Fruit fly (Drosophila melanogaster) whole organism, pupa: ENCODE results near the gene by.
A peak's percentile ranks its signal among the peaks of the same experiment; 100 is the strongest.

Experiments
- CG10348 ChIP-seq: fragments of 200-800 bp; sonication (Bioruptor generic); IDR thresholded peaks from 2 replicates; pipeline ENCODE4 v1.3.6; 2022; ENCODE audit warnings: missing biosample characterization, missing genetic modification characterization
- CG12605 ChIP-seq: fragments of 200-800 bp; sonication (Bioruptor generic); IDR thresholded peaks from 2 replicates; pipeline ENCODE4 v1.3.6; 2022; ENCODE audit warnings: missing biosample characterization, missing genetic modification characterization
- CG13204 ChIP-seq: fragments of 200-800 bp; sonication (Bioruptor generic); optimal IDR thresholded peaks from 2 replicates; lab custom pipeline; 2018; ENCODE audit warnings: missing biosample characterization, mild to moderate bottlenecking, missing genetic modification characterization, moderate library complexity
- CG14655 ChIP-seq: fragments of 200-800 bp; sonication (Bioruptor generic); optimal IDR thresholded peaks from 3 replicates; lab custom pipeline; 2017; ENCODE audit warnings: mild to moderate bottlenecking, missing biosample characterization, missing genetic modification reagents, missing genetic modification characterization
- CG15710 ChIP-seq: fragments of 200-800 bp; sonication (Bioruptor generic); optimal IDR thresholded peaks from 2 replicates; lab custom pipeline; 2018; ENCODE audit warnings: missing biosample characterization, mild to moderate bottlenecking, missing genetic modification characterization, moderate library complexity
- CG17806 ChIP-seq: fragments of 200-800 bp; sonication (Bioruptor generic); optimal IDR thresholded peaks from 2 replicates; lab custom pipeline; 2018; ENCODE audit warnings: missing biosample characterization, mild to moderate bottlenecking, missing genetic modification characterization, moderate library complexity
- CG32121 ChIP-seq: fragments of 200-800 bp; sonication (Bioruptor generic); IDR thresholded peaks from 2 replicates; pipeline ENCODE4 v1.3.6; 2022; ENCODE audit warnings: missing biosample characterization, missing genetic modification characterization
- CG34367 ChIP-seq: fragments of 200-800 bp; sonication (Bioruptor generic); optimal IDR thresholded peaks from 2 replicates; lab custom pipeline; 2018; ENCODE audit warnings: missing biosample characterization, mild to moderate bottlenecking, missing genetic modification characterization
- CG4496 ChIP-seq: fragments of 200-800 bp; sonication (Bioruptor generic); IDR thresholded peaks from 3 replicates; pipeline ENCODE4 v1.3.6; 2022; ENCODE audit warnings: missing biosample characterization, missing genetic modification characterization
- CG8159 ChIP-seq: fragments of 200-800 bp; sonication (Bioruptor generic); optimal IDR thresholded peaks from 3 replicates; lab custom pipeline; 2018; ENCODE audit warnings: missing biosample characterization, mild to moderate bottlenecking, missing genetic modification characterization, moderate library complexity
- CG8301 ChIP-seq: fragments of 200-800 bp; sonication (Bioruptor generic); optimal IDR thresholded peaks from 2 replicates; lab custom pipeline; 2018; ENCODE audit warnings: missing biosample characterization, mild to moderate bottlenecking, missing genetic modification characterization
- CG9948 ChIP-seq: fragments of 200-800 bp; sonication (Bioruptor generic); optimal IDR thresholded peaks from 2 replicates; lab custom pipeline; 2018; ENCODE audit warnings: missing biosample characterization, mild to moderate bottlenecking, missing genetic modification characterization, moderate library complexity
- D1 ChIP-seq: fragments of 200-800 bp; sonication (Bioruptor generic); optimal IDR thresholded peaks from 2 replicates; lab custom pipeline; 2018; ENCODE audit warnings: missing biosample characterization, mild to moderate bottlenecking, missing genetic modification characterization, moderate library complexity
- EcR ChIP-seq: fragments of 200-800 bp; sonication (Bioruptor generic); optimal IDR thresholded peaks from 3 replicates; lab custom pipeline; 2019; ENCODE audit warnings: missing biosample characterization, missing genetic modification characterization, mild to moderate bottlenecking, moderate library complexity, missing genetic modification reagents
- Ets98B ChIP-seq: fragments of 200-800 bp; sonication (Bioruptor generic); IDR thresholded peaks from 2 replicates; pipeline ENCODE4 v1.3.6; 2022; ENCODE audit warnings: missing biosample characterization, missing genetic modification characterization
- Pif1A ChIP-seq: fragments of 200-800 bp; sonication (Bioruptor generic); optimal IDR thresholded peaks from 3 replicates; lab custom pipeline; 2016; ENCODE audit warnings: missing biosample characterization, missing genetic modification characterization
- Pif1B ChIP-seq: fragments of 200-800 bp; sonication (Bioruptor generic); optimal IDR thresholded peaks from 3 replicates; lab custom pipeline; 2016; ENCODE audit warnings: missing biosample characterization, missing genetic modification characterization
- Snoo ChIP-seq: fragments of 200-800 bp; sonication (Bioruptor generic); optimal IDR thresholded peaks from 3 replicates; lab custom pipeline; 2017; ENCODE audit warnings: missing biosample characterization, mild to moderate bottlenecking, missing genetic modification characterization, inconsistent platforms
- fd96Ca ChIP-seq: fragments of 200-800 bp; sonication (Bioruptor generic); IDR thresholded peaks from 3 replicates; pipeline ENCODE4 v1.3.6; 2022; ENCODE audit warnings: missing biosample characterization, missing genetic modification characterization
- gl ChIP-seq: fragments of 200-800 bp; sonication (Bioruptor generic); optimal IDR thresholded peaks from 2 replicates; lab custom pipeline; 2018; ENCODE audit warnings: missing biosample characterization, mild to moderate bottlenecking, missing genetic modification characterization
- rn ChIP-seq: fragments of 200-800 bp; sonication (Bioruptor generic); IDR thresholded peaks from 2 replicates; pipeline ENCODE4 v1.3.6; 2022; ENCODE audit warnings: missing biosample characterization, missing genetic modification characterization

by gene

DNA sequence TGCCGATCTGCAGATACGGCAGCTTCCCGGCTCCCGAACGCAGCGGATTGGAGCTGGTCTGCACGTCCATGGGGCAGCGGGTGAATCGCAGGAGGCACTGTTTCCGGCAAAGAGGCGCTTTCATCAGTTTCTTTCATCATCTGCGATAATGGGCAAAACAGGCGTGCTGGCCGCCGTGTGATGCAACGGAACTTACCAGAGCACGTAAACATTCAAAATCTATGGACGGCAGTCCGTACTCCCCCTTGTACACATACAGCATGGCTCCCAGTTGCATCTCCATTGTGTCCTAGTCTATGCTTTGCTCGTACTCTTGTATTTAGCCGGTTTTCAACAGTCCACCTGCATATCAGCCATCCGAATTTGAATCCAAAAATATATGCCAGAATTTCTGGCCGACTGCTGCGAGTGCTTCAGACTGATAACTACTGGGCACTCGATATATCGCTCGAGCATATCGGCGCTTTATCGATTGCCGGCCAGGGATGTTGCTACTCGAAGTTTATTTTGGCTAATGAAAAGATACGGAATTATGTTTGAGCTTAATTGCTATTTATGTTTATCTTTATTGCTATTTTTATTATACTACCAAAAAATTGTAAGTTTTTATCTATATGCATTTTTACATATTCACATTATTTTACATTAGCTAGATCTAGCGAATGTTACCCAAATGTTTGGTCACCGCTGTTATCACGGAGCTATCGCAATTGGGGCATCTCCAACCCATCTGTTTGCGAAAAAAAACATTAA lies 30.6 kb upstream of the by start, which contains the start of the genes CG9393 and Vps45:
Gene CG9393 (minus strand): TSS at position 434 of the 753 bp plus-strand sequence.
Gene Vps45 (plus strand): TSS at position 685 of the 753 bp plus-strand sequence.
- no peak for TF ChIP-seq CG13204 (GFP tag; lab: Kevin White, UChicago)
- TF ChIP-seq EcR (GFP tag; lab: Kevin White, UChicago): no peak
- TF ChIP-seq CG12605 (GFP tag; lab: Robert Waterston, UW): no peak
- peak; percentile 32; the same call in 1 of the 2 replicates for TF ChIP-seq CG32121
- peak; percentile 31 for TF ChIP-seq CG17806 (tag; lab: Kevin White, UChicago)
- TF ChIP-seq Pif1A (GFP tag; lab: Kevin White, UChicago): no peak
- 0 out of 3 replicates have a peak, but pooled peaks have one; percentile 42 for TF ChIP-seq CG4496 (GFP tag; lab: Robert Waterston, UW)
- peak; percentile 26 for TF ChIP-seq CG9948 (tag; lab: Kevin White, UChicago)
- no peak for TF ChIP-seq Pif1B
- TF ChIP-seq CG15710 (tag; lab: Kevin White, UChicago): peak; percentile 38

DNA sequence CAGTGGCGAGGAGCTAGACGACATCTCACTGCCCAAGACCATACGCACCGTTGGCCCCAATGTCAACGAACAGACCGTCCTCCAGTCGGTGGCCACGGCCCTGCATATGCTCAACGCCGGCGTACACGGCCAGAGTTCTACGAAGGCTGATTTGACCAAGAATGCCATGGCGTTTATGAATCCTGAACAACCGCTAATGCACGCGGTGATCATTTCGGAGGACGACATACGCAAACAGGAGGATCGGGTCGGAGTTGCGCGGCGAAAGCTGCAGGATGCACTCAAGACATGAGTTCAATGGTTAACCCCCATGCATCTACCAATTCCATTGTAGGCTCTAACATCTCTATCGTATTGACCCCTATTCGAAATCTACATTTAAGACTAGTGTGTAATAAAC lies 28.3 kb upstream of the by start:
- TF ChIP-seq CG15710 (tag; lab: Kevin White, UChicago): no peak
- TF ChIP-seq CG17806 (tag; lab: Kevin White, UChicago): no peak
- TF ChIP-seq CG10348: no peak
- no peak for TF ChIP-seq fd96Ca (GFP tag; lab: Robert Waterston, UW)
- TF ChIP-seq D1 (tag; lab: Kevin White, UChicago): no peak
- TF ChIP-seq CG8301: no peak
- TF ChIP-seq CG9948 (tag; lab: Kevin White, UChicago): no peak
- TF ChIP-seq CG4496 (GFP tag; lab: Robert Waterston, UW): no peak
- TF ChIP-seq EcR (GFP tag; lab: Kevin White, UChicago): no peak
- TF ChIP-seq CG32121: no peak
- TF ChIP-seq CG12605 (GFP tag; lab: Robert Waterston, UW): no peak
- TF ChIP-seq CG13204 (GFP tag; lab: Kevin White, UChicago): no peak
- no peak for TF ChIP-seq Pif1B
- TF ChIP-seq Pif1A (GFP tag; lab: Kevin White, UChicago): no peak
- TF ChIP-seq CG8159: no peak
- no peak for TF ChIP-seq Ets98B (GFP tag; lab: Robert Waterston, UW)

DNA sequence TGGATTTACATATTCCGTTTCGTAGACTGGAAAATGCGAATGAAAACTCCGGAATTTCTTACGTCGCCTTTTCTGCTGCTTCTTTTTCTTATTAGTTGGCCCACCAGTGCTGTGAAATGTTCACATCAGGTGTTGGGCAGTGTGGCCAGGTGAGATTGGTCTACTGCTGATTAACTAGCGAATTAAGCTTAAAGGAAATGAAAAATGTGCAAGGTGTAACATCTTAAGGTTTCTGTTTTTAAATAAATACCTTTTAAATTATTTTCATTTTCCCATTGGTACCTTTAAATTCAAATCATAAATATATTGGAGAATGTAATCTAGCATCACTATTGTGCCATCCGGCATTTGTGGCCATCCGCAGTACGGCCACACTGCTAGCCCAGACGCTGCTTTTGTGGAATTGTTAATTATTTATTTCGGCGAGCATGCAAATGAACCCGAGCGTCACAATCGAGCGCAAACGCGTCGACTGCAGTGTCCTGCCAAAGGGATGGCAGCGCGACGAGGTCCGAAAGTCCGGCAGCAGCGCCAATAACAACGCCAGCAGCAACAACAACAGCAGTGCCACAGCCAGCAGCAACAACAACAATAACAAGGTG lies 26.7 kb upstream of the by start, which contains the start of the genes AP-1mu and MBD-like:
Gene AP-1mu (minus strand): TSS at position 113 of the 602 bp plus-strand sequence.
Gene MBD-like (plus strand): TSS at position 348 of the 602 bp plus-strand sequence.
- TF ChIP-seq CG12605 (GFP tag; lab: Robert Waterston, UW) (no peak), rn (GFP tag; lab: Robert Waterston, UW) (peak; percentile 20; the same call in 1 of the 2 replicates), Ets98B (GFP tag; lab: Robert Waterston, UW) (no peak), Snoo (tag; lab: Kevin White, UChicago) (peak; percentile 31), CG15710 (tag; lab: Kevin White, UChicago) (peak; percentile 65), fd96Ca (GFP tag; lab: Robert Waterston, UW) (peak; percentile 42; the same call in 1 of the 3 replicates), gl (tag; lab: Kevin White, UChicago) (no peak), CG34367 (no peak), CG9948 (tag; lab: Kevin White, UChicago) (peak; percentile 20), D1 (tag; lab: Kevin White, UChicago) (no peak), CG17806 (tag; lab: Kevin White, UChicago) (peak; percentile 15), CG4496 (GFP tag; lab: Robert Waterston, UW) (peak; percentile 55; the same call in 2 of the 3 replicates), Pif1A (GFP tag; lab: Kevin White, UChicago) (no peak), CG8159 (peak; percentile 53), EcR (GFP tag; lab: Kevin White, UChicago) (no peak), Pif1B (no peak), CG10348 (no peak), CG13204 (GFP tag; lab: Kevin White, UChicago) (no peak), CG14655 (no peak), CG32121 (peak; percentile 48; the same call in 1 of the 2 replicates), CG8301 (no peak)

DNA sequence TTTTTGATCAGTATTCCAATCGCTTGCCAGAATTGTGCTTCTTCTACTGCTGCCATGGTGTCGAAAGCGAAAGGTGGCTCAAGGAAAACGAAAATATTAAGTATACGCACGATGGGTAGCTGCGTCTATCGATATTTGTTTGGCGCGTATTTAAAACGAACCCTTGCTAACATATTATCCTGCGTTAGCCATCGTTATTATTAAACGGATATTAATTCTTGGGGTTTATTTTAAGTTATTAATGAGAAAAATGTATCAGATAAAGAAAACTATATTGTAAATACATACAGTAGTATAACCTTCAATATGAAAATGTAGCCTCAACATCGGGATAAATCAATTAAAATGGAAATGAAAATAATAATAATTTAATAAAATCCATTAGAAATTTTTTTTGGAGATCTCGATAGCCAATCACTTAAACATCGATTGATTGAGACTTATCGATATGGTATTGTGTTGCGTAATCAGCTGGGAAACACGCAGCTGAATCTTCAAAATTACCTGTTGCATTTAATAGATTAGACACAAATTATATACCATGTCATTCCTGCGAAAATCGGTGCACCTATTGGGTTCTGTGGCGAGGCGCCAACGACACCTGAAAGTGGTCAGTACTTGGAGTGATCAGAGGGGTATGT lies 22.6 kb upstream of the by start, which contains the start of the genes CG9386 and BckdhA:
Gene CG9386 (minus strand): TSS at position 75 of the 641 bp plus-strand sequence.
Gene BckdhA (plus strand): TSS at position 452 of the 641 bp plus-strand sequence.
- TF ChIP-seq gl (tag; lab: Kevin White, UChicago): no peak
- 0 out of 2 replicates have a peak, but pooled peaks have one; percentile 10 for TF ChIP-seq CG32121
- TF ChIP-seq Snoo (tag; lab: Kevin White, UChicago): peak; percentile 23
- peak; percentile 16 for TF ChIP-seq CG8159
- peak; percentile 39; the same call in 1 of the 3 replicates for TF ChIP-seq CG4496 (GFP tag; lab: Robert Waterston, UW)
- no peak; the same call in 1 of the 2 replicates for TF ChIP-seq Ets98B (GFP tag; lab: Robert Waterston, UW)
